Fruit fly (Drosophila melanogaster): ENCODE measurements around the gene CG11760.
A peak's percentile ranks its signal among the peaks of the same experiment; 100 is the strongest.

Gene CG11760

dm6 chr3R:8747134-8747870 is 28.3 kb downstream of the CG11760 start, which contains the start of the genes CG9801 and Nasp (continued):
- TF ChIP-seq CG3281 (GFP tag; optimal IDR thresholded peaks at IDR 0.05) (peak; percentile 11), HHEX (GFP tag; optimal IDR thresholded peaks at IDR 0.05) (no peak), CG42726 (GFP tag; IDR thresholded peaks at IDR 0.05; ENCODE audit: partially characterized antibody) (peak; percentile 54; the same call in 1 of the 2 replicates), sob (GFP tag; IDR thresholded peaks at IDR 0.05) (peak; percentile 73), CG6765 (GFP tag; optimal IDR thresholded peaks at IDR 0.05) (peak; percentile 7), CG16815 (GFP tag; optimal IDR thresholded peaks at IDR 0.05) (no peak), dmrt11E (tag; optimal IDR thresholded peaks at IDR 0.05) (peak; percentile 11), MTF-1 (GFP tag; optimal IDR thresholded peaks at IDR 0.05; ENCODE audit: borderline replicate concordance) (no peak)

- no peak for TF ChIP-seq CG4404 (GFP tag; IDR thresholded peaks at IDR 0.05)
- TF ChIP-seq ftz-f1 (GFP tag; optimal IDR thresholded peaks at IDR 0.05) = no peak
- no peak for TF ChIP-seq sug (tag; optimal IDR thresholded peaks at IDR 0.05)
- no peak for TF ChIP-seq CG6654 (GFP tag; optimal IDR thresholded peaks at IDR 0.05)
- TF ChIP-seq Myb (GFP tag; optimal IDR thresholded peaks at IDR 0.05) = no peak
- no peak for TF ChIP-seq E2f1 (GFP tag; IDR thresholded peaks at IDR 0.05)
- no peak for TF ChIP-seq CG7786 (GFP tag; optimal IDR thresholded peaks at IDR 0.05)
- TF ChIP-seq CG7372 (GFP tag; IDR thresholded peaks at IDR 0.05) = no peak
- TF ChIP-seq amos (GFP tag; IDR thresholded peaks at IDR 0.05; ENCODE audit: partially characterized antibody) = no peak
- no peak for TF ChIP-seq tll (GFP tag; optimal IDR thresholded peaks at IDR 0.05)
- TF ChIP-seq pros (GFP tag; optimal IDR thresholded peaks at IDR 0.05) = no peak
- TF ChIP-seq CG3726 (GFP tag; IDR thresholded peaks at IDR 0.05) = no peak
- no peak for TF ChIP-seq ato (GFP tag; IDR thresholded peaks at IDR 0.05; ENCODE audit: partially characterized antibody)
- TF ChIP-seq dimm (GFP tag; IDR thresholded peaks at IDR 0.05) = no peak
- TF ChIP-seq CG9797 (GFP tag; optimal IDR thresholded peaks at IDR 0.05) = no peak
- TF ChIP-seq Hr39 (optimal IDR thresholded peaks at IDR 0.05) = no peak
- no peak for TF ChIP-seq ems (GFP tag; optimal IDR thresholded peaks at IDR 0.05)
- TF ChIP-seq pan (optimal IDR thresholded peaks at IDR 0.05) = no peak
- TF ChIP-seq pan (GFP tag; optimal IDR thresholded peaks at IDR 0.05 in 1 of 2, IDR thresholded peaks at IDR 0.05 in 1 of 2) = no peak
- no peak for TF ChIP-seq CG8290 (GFP tag; optimal IDR thresholded peaks at IDR 0.05)
- TF ChIP-seq CG8290 (tag; optimal IDR thresholded peaks at IDR 0.05) = no peak
- TF ChIP-seq Poxn (GFP tag; IDR thresholded peaks at IDR 0.05) = no peak
- TF ChIP-seq Dref (GFP tag; IDR thresholded peaks at IDR 0.05) = no peak
- TF ChIP-seq zfh1 (GFP tag; IDR thresholded peaks at IDR 0.05) = no peak
- TF ChIP-seq bcd (GFP tag; optimal IDR thresholded peaks at IDR 0.05) = peak; percentile 11
- no peak for TF ChIP-seq Dad (GFP tag; optimal IDR thresholded peaks at IDR 0.05)
- TF ChIP-seq CG3995 (GFP tag; optimal IDR thresholded peaks at IDR 0.05) = no peak
- TF ChIP-seq CG14965 (GFP tag; optimal IDR thresholded peaks at IDR 0.05; ENCODE audit: borderline replicate concordance) = no peak
- no peak for TF ChIP-seq sd (tag; optimal IDR thresholded peaks at IDR 0.05)
- TF ChIP-seq Sry-δ (GFP tag; optimal IDR thresholded peaks at IDR 0.05) = no peak
- no peak for TF ChIP-seq ATbp (GFP tag; optimal IDR thresholded peaks at IDR 0.05)
- no peak for TF ChIP-seq CG1647 (GFP tag; optimal IDR thresholded peaks at IDR 0.05)
- no peak for TF ChIP-seq CG12236 (GFP tag; optimal IDR thresholded peaks at IDR 0.05)
- no peak for TF ChIP-seq CG30431 (GFP tag; optimal IDR thresholded peaks at IDR 0.05)
- TF ChIP-seq CG1832 (GFP tag; optimal IDR thresholded peaks at IDR 0.05) = no peak
- no peak for TF ChIP-seq Asciz (GFP tag; optimal IDR thresholded peaks at IDR 0.05)
- no peak for TF ChIP-seq prd (optimal IDR thresholded peaks at IDR 0.05)
- no peak for TF ChIP-seq prd (GFP tag; IDR thresholded peaks at IDR 0.05)
- no peak for TF ChIP-seq CG10462 (GFP tag; optimal IDR thresholded peaks at IDR 0.05)
- TF ChIP-seq Doc2 (GFP tag; IDR thresholded peaks at IDR 0.05) = no peak
These were observed 29.1 kb downstream of the CG11760 start for dm6 chr3R:8747871-8748775.
